Fruit fly (Drosophila melanogaster): ENCODE measurements around the gene eEF1gamma.
A peak's percentile ranks its signal among the peaks of the same experiment; 100 is the strongest.

The eEF1gamma gene

dm6 chr3R:29207996-29208395 lies 12.0 kb upstream of the eEF1gamma start (continued):
- no peak for TF ChIP-seq Stat92E (GFP tag; optimal IDR thresholded peaks at IDR 0.05)
- peak; percentile 61 for TF ChIP-seq CG43689 (GFP tag; IDR thresholded peaks at IDR 0.05)
- TF ChIP-seq NK7.1 (GFP tag; optimal IDR thresholded peaks at IDR 0.05): peak; percentile 14
- no peak for TF ChIP-seq Dad (GFP tag; optimal IDR thresholded peaks at IDR 0.05)
- TF ChIP-seq H2.0 (GFP tag; IDR thresholded peaks at IDR 0.05): peak; percentile 69
- peak; percentile 37 for TF ChIP-seq ems (GFP tag; optimal IDR thresholded peaks at IDR 0.05)
- TF ChIP-seq CG11085 (GFP tag; IDR thresholded peaks at IDR 0.05): no peak
- no peak for TF ChIP-seq CG3163 (GFP tag; optimal IDR thresholded peaks at IDR 0.05)
- TF ChIP-seq Hmx (GFP tag; optimal IDR thresholded peaks at IDR 0.05): no peak
- TF ChIP-seq Vsx1 (GFP tag; optimal IDR thresholded peaks at IDR 0.05): peak; percentile 27
- TF ChIP-seq CG6175 (GFP tag; IDR thresholded peaks at IDR 0.05): no peak; the same call in 2 of the 3 replicates
- peak; percentile 69 for TF ChIP-seq CG10267 (tag; optimal IDR thresholded peaks at IDR 0.05)
- no peak for TF ChIP-seq sens-2 (GFP tag; IDR thresholded peaks at IDR 0.05)
- no peak for TF ChIP-seq CG14860 (GFP tag; IDR thresholded peaks at IDR 0.05; ENCODE audit: partially characterized antibody)
- TF ChIP-seq cato (GFP tag; optimal IDR thresholded peaks at IDR 0.05; ENCODE audit: borderline replicate concordance): no peak
- no peak for TF ChIP-seq B-H2 (GFP tag; optimal IDR thresholded peaks at IDR 0.05)
- TF ChIP-seq lola (GFP tag; optimal IDR thresholded peaks at IDR 0.05): peak in 1 of 3 experiments; percentile 62
- TF ChIP-seq CG8944 (GFP tag; optimal IDR thresholded peaks at IDR 0.05): no peak
- peak; percentile 34; the same call in 1 of the 2 replicates for TF ChIP-seq dimm (GFP tag; IDR thresholded peaks at IDR 0.05)
- peak; percentile 41 for TF ChIP-seq CG9437 (GFP tag; optimal IDR thresholded peaks at IDR 0.05)
- peak; percentile 76 for TF ChIP-seq CG12219 (GFP tag; optimal IDR thresholded peaks at IDR 0.05)
- peak; percentile 17 for TF ChIP-seq Lhr (GFP tag; optimal IDR thresholded peaks at IDR 0.05)
- TF ChIP-seq sug (tag; optimal IDR thresholded peaks at IDR 0.05): no peak
- TF ChIP-seq CG8924 (tag; optimal IDR thresholded peaks at IDR 0.05): peak; percentile 73
- no peak for TF ChIP-seq unc-4 (GFP tag; IDR thresholded peaks at IDR 0.05; ENCODE audit: partially characterized antibody)
- no peak for TF ChIP-seq lbe (GFP tag; optimal IDR thresholded peaks at IDR 0.05)
- TF ChIP-seq CG6689 (GFP tag; IDR thresholded peaks at IDR 0.05): peak; percentile 61
- peak; percentile 75 for TF ChIP-seq Xrp1 (GFP tag; IDR thresholded peaks at IDR 0.05)
- no peak for TF ChIP-seq CG5953 (GFP tag; IDR thresholded peaks at IDR 0.05)
- TF ChIP-seq Hand (GFP tag; optimal IDR thresholded peaks at IDR 0.05): no peak
- TF ChIP-seq mirr (GFP tag; optimal IDR thresholded peaks at IDR 0.05): no peak
- no peak for TF ChIP-seq Atf-2 (GFP tag; optimal IDR thresholded peaks at IDR 0.05)
- TF ChIP-seq Doc2 (GFP tag; IDR thresholded peaks at IDR 0.05): no peak
- TF ChIP-seq Six4 (GFP tag; optimal IDR thresholded peaks at IDR 0.05): peak; percentile 35
- TF ChIP-seq lilli (GFP tag; optimal IDR thresholded peaks at IDR 0.05): peak; percentile 34
- no peak for TF ChIP-seq CG15479 (GFP tag; optimal IDR thresholded peaks at IDR 0.05)
- 0 out of 2 replicates have a peak, but pooled peaks have one; percentile 22 for TF ChIP-seq wdn (GFP tag; IDR thresholded peaks at IDR 0.05)
- TF ChIP-seq CG9727 (GFP tag; optimal IDR thresholded peaks at IDR 0.05): peak; percentile 30
- peak; percentile 15 for TF ChIP-seq CG30020 (tag; optimal IDR thresholded peaks at IDR 0.05)
- peak; percentile 61 for TF ChIP-seq BtbVII (GFP tag; optimal IDR thresholded peaks at IDR 0.05)
- peak; percentile 57; the same call in 1 of the 3 replicates for TF ChIP-seq so (GFP tag; IDR thresholded peaks at IDR 0.05)
- TF ChIP-seq CG10431 (GFP tag; optimal IDR thresholded peaks at IDR 0.05): no peak
- peak; percentile 26 for TF ChIP-seq Dip3 (GFP tag; optimal IDR thresholded peaks at IDR 0.05)
- TF ChIP-seq CG4730 (GFP tag; IDR thresholded peaks at IDR 0.05): peak; percentile 57
- no peak for TF ChIP-seq MBD-R2 (GFP tag; IDR thresholded peaks at IDR 0.05)
- TF ChIP-seq CG7987 (GFP tag; optimal IDR thresholded peaks at IDR 0.05): peak; percentile 10
- TF ChIP-seq tgo (GFP tag; IDR thresholded peaks at IDR 0.05): peak; percentile 72; the same call in 2 of the 3 replicates
- TF ChIP-seq exex (tag; optimal IDR thresholded peaks at IDR 0.05): no peak
- TF ChIP-seq dmrt99B (tag; optimal IDR thresholded peaks at IDR 0.05): peak; percentile 85
- no peak for TF ChIP-seq eyg (GFP tag; optimal IDR thresholded peaks at IDR 0.05)
- 0 out of 2 replicates have a peak, but pooled peaks have one; percentile 10 for TF ChIP-seq CG17612 (GFP tag; IDR thresholded peaks at IDR 0.05)

All from whole organism, embryonic.